Fruit fly (Drosophila melanogaster) whole organism, embryonic: ENCODE measurements around the gene Moca-cyp.

Experiments used
- Aef1 ChIP-seq: fragments of 200-800 bp; sonication (Bioruptor generic); IDR thresholded peaks from 3 replicates; pipeline ENCODE4 v1.3.6; 2022; ENCODE audit warnings: missing biosample characterization, missing genetic modification characterization
- CG1024 ChIP-seq: fragments of 200-800 bp; sonication (Bioruptor generic); IDR thresholded peaks from 2 replicates; pipeline ENCODE4 v1.3.6; 2022; ENCODE audit warnings: missing biosample characterization, missing genetic modification characterization
- CG10979 ChIP-seq: fragments of 200-800 bp; sonication (Bioruptor generic); optimal IDR thresholded peaks from 2 replicates; lab custom pipeline; 2018; ENCODE audit warnings: missing biosample characterization, mild to moderate bottlenecking, missing genetic modification characterization, moderate library complexity
- CG12236 ChIP-seq: fragments of 200-800 bp; sonication (Bioruptor generic); optimal IDR thresholded peaks from 2 replicates; lab custom pipeline; 2016; ENCODE audit warnings: missing biosample characterization, missing genetic modification characterization
- CG12744 ChIP-seq: fragments of 200-800 bp; sonication (Bioruptor generic); optimal IDR thresholded peaks from 2 replicates; lab custom pipeline; 2016; ENCODE audit warnings: missing biosample characterization, missing genetic modification characterization
- CG13775 ChIP-seq: fragments of 200-800 bp; sonication (Bioruptor generic); optimal IDR thresholded peaks from 3 replicates; lab custom pipeline; 2017; ENCODE audit warnings: missing biosample characterization, mild to moderate bottlenecking, missing genetic modification characterization
- CG14014 ChIP-seq: fragments of 200-800 bp; sonication (Bioruptor generic); IDR thresholded peaks from 2 replicates; pipeline ENCODE4 v1.3.6; 2022; ENCODE audit warnings: missing biosample characterization, missing genetic modification characterization
- CG14965 ChIP-seq: fragments of 200-800 bp; sonication (Bioruptor generic); optimal IDR thresholded peaks from 2 replicates; lab custom pipeline; 2016; ENCODE audit warnings: missing biosample characterization, missing genetic modification characterization, borderline replicate concordance
- CG1529 ChIP-seq: fragments of 200-800 bp; sonication (Bioruptor generic); optimal IDR thresholded peaks from 3 replicates; lab custom pipeline; 2018; ENCODE audit warnings: missing biosample characterization, missing genetic modification characterization
- CG15601 ChIP-seq: fragments of 200-800 bp; sonication (Bioruptor generic); optimal IDR thresholded peaks from 3 replicates; lab custom pipeline; 2019; ENCODE audit warnings: missing biosample characterization, mild to moderate bottlenecking, missing genetic modification characterization, moderate library complexity
- CG17359 ChIP-seq: fragments of 200-800 bp; sonication (Bioruptor generic); optimal IDR thresholded peaks from 3 replicates; lab custom pipeline; 2018; ENCODE audit warnings: missing biosample characterization, mild to moderate bottlenecking, missing genetic modification characterization, moderate library complexity
- CG17568 ChIP-seq: fragments of 200-800 bp; sonication (Bioruptor generic); optimal IDR thresholded peaks from 2 replicates; lab custom pipeline; 2018; ENCODE audit warnings: missing biosample characterization, mild to moderate bottlenecking, missing genetic modification characterization, moderate library complexity
- CG2678 ChIP-seq: fragments of 200-800 bp; sonication (Bioruptor generic); optimal IDR thresholded peaks from 3 replicates; lab custom pipeline; 2019; ENCODE audit warnings: missing biosample characterization, mild to moderate bottlenecking, missing genetic modification characterization, moderate library complexity
- CG4404 ChIP-seq: fragments of 200-800 bp; sonication (Bioruptor generic); IDR thresholded peaks from 2 replicates; pipeline ENCODE4 v1.3.6; 2022; ENCODE audit warnings: missing biosample characterization, missing genetic modification characterization
- CG7372 ChIP-seq: fragments of 200-800 bp; sonication (Bioruptor generic); IDR thresholded peaks from 2 replicates; pipeline ENCODE4 v1.3.6; 2022; ENCODE audit warnings: missing biosample characterization, missing genetic modification characterization
- CG7556 ChIP-seq: fragments of 200-800 bp; sonication (Bioruptor generic); optimal IDR thresholded peaks from 2 replicates; lab custom pipeline; 2017; ENCODE audit warnings: missing biosample characterization, mild to moderate bottlenecking, missing genetic modification characterization
- CG7786 ChIP-seq: fragments of 200-800 bp; sonication (Bioruptor generic); optimal IDR thresholded peaks from 2 replicates; lab custom pipeline; 2016; ENCODE audit warnings: missing biosample characterization, missing genetic modification characterization
- CG8359 ChIP-seq: fragments of 200-800 bp; sonication (Bioruptor generic); optimal IDR thresholded peaks from 2 replicates; lab custom pipeline; 2017; ENCODE audit warnings: missing biosample characterization, mild to moderate bottlenecking, missing genetic modification characterization, borderline replicate concordance
- CG8924 ChIP-seq: fragments of 200-800 bp; optimal IDR thresholded peaks from 3 replicates; lab custom pipeline; 2019; ENCODE audit warnings: missing biosample characterization, mild to moderate bottlenecking, missing genetic modification characterization, moderate library complexity
- CG8944 ChIP-seq: fragments of 200-800 bp; sonication (Bioruptor generic); optimal IDR thresholded peaks from 3 replicates; lab custom pipeline; 2016; ENCODE audit warnings: missing biosample characterization, missing genetic modification characterization
- CG9437 ChIP-seq: fragments of 200-800 bp; sonication (Bioruptor generic); optimal IDR thresholded peaks from 2 replicates; lab custom pipeline; 2018; ENCODE audit warnings: missing biosample characterization, mild to moderate bottlenecking, missing genetic modification characterization
- CG9932 ChIP-seq: fragments of 200-800 bp; sonication (Bioruptor generic); IDR thresholded peaks from 2 replicates; pipeline ENCODE4 v1.3.6; 2022; ENCODE audit warnings: missing biosample characterization, missing genetic modification characterization
- CTCF ChIP-seq: fragments of 200-800 bp; sonication (Bioruptor generic); optimal IDR thresholded peaks from 2 replicates; lab custom pipeline; 2017; ENCODE audit warnings: missing biosample characterization, mild to moderate bottlenecking, missing genetic modification characterization, moderate library complexity
- Camta ChIP-seq: fragments of 200-800 bp; sonication (Bioruptor generic); optimal IDR thresholded peaks from 2 replicates; lab custom pipeline; 2016; ENCODE audit warnings: missing biosample characterization, missing genetic modification characterization
- Chrac-16 ChIP-seq: fragments of 200-800 bp; sonication (Bioruptor generic); optimal IDR thresholded peaks from 3 replicates; lab custom pipeline; 2016; ENCODE audit warnings: missing biosample characterization, missing genetic modification characterization
- Dref ChIP-seq: fragments of 200-800 bp; sonication (Bioruptor generic); IDR thresholded peaks from 2 replicates; pipeline ENCODE4 v1.3.6; 2022; ENCODE audit warnings: missing biosample characterization, missing genetic modification characterization
- Eip74EF ChIP-seq, 2 experiments: fragments of 200-800 bp in 1 of 2; fragments of >200 bp in 1 of 2; sonication (Bioruptor generic) in 1 of 2; optimal IDR thresholded peaks; 2 replicates each; lab custom pipeline; 2017 to 2019; ENCODE audit warnings: missing biosample characterization in 2 of 2, missing genetic modification characterization in 2 of 2, mild to moderate bottlenecking in 1 of 2, moderate library complexity in 1 of 2
- H2.0 ChIP-seq: fragments of 200-800 bp; sonication (Bioruptor generic); IDR thresholded peaks from 2 replicates; pipeline ENCODE4 v1.3.6; 2022; ENCODE audit warnings: missing biosample characterization, missing genetic modification characterization
- HLH4C ChIP-seq: fragments of 200-800 bp; sonication (Bioruptor generic); IDR thresholded peaks from 3 replicates; pipeline ENCODE4 v1.3.6; 2022; ENCODE audit warnings: missing biosample characterization, missing genetic modification characterization; ENCODE audit not compliant: partially characterized antibody
- Hr78 ChIP-seq, 2 experiments: fragments of 200-800 bp in 1 of 2; fragments of >200 bp in 1 of 2; sonication (Bioruptor generic) in 1 of 2; optimal IDR thresholded peaks; 2 replicates each; lab custom pipeline; 2017 to 2019; ENCODE audit warnings: missing biosample characterization in 2 of 2, missing genetic modification characterization in 2 of 2, mild to moderate bottlenecking in 1 of 2, moderate library complexity in 1 of 2
- Mad ChIP-seq: fragments of 200-800 bp; sonication (Bioruptor generic); optimal IDR thresholded peaks from 2 replicates; lab custom pipeline; 2016; ENCODE audit warnings: missing biosample characterization, missing genetic modification characterization
- Nf-YB ChIP-seq: fragments of 200-800 bp; sonication (Bioruptor generic); optimal IDR thresholded peaks from 3 replicates; lab custom pipeline; 2019; ENCODE audit warnings: missing biosample characterization, mild to moderate bottlenecking, missing genetic modification characterization, moderate library complexity
- aop ChIP-seq: fragments of 200-800 bp; sonication (Bioruptor generic); IDR thresholded peaks from 2 replicates; pipeline ENCODE4 v1.3.6; 2022; ENCODE audit warnings: missing biosample characterization, missing genetic modification characterization
- bigmax ChIP-seq: fragments of 200-800 bp; sonication (Bioruptor generic); optimal IDR thresholded peaks from 2 replicates; lab custom pipeline; 2018; ENCODE audit warnings: missing biosample characterization, mild to moderate bottlenecking, missing genetic modification characterization
- esg ChIP-seq: fragments of 200-800 bp; sonication (Bioruptor generic); conservative IDR thresholded peaks from 2 replicates; pipeline ENCODE4 v1.3.6; 2022; ENCODE audit warnings: missing biosample characterization, missing genetic modification characterization
- gce ChIP-seq: fragments of 200-800 bp; sonication (Bioruptor generic); IDR thresholded peaks from 3 replicates; pipeline ENCODE4 v1.3.6; 2022; ENCODE audit warnings: missing biosample characterization, missing genetic modification characterization
- gfzf ChIP-seq: fragments of 200-800 bp; sonication (Bioruptor generic); optimal IDR thresholded peaks from 2 replicates; lab custom pipeline; 2016; ENCODE audit warnings: missing biosample characterization, mild to moderate bottlenecking, missing genetic modification characterization, moderate library complexity
- hb ChIP-seq: fragments of 200-800 bp; sonication (Bioruptor generic); IDR thresholded peaks from 3 replicates; pipeline ENCODE4 v1.3.6; 2022; ENCODE audit warnings: missing biosample characterization, missing genetic modification characterization; ENCODE audit not compliant: partially characterized antibody
- hbn ChIP-seq: fragments of 200-800 bp; sonication (Bioruptor generic); IDR thresholded peaks from 2 replicates; pipeline ENCODE4 v1.3.6; 2022; ENCODE audit warnings: missing biosample characterization, missing genetic modification characterization; ENCODE audit not compliant: partially characterized antibody
- jing ChIP-seq: fragments of 200-800 bp; sonication (Bioruptor generic); optimal IDR thresholded peaks from 2 replicates; lab custom pipeline; 2018; ENCODE audit warnings: missing biosample characterization, mild to moderate bottlenecking, missing genetic modification characterization
- kay ChIP-seq: fragments of 200-800 bp; sonication (Bioruptor generic); optimal IDR thresholded peaks from 2 replicates; lab custom pipeline; 2016; ENCODE audit warnings: missing biosample characterization, missing genetic modification characterization
- maf-S ChIP-seq: fragments of 200-800 bp; sonication (Bioruptor generic); optimal IDR thresholded peaks from 2 replicates; lab custom pipeline; 2016; ENCODE audit warnings: missing biosample characterization, missing genetic modification characterization
- pho ChIP-seq: fragments of 200-800 bp; sonication (Bioruptor generic); optimal IDR thresholded peaks from 2 replicates; lab custom pipeline; 2016; ENCODE audit warnings: missing biosample characterization, missing genetic modification characterization
- so ChIP-seq: fragments of 200-800 bp; sonication (Bioruptor generic); IDR thresholded peaks from 3 replicates; pipeline ENCODE4 v1.3.6; 2022; ENCODE audit warnings: missing biosample characterization, missing genetic modification characterization
- stc ChIP-seq: fragments of 200-800 bp; sonication (Bioruptor generic); IDR thresholded peaks from 2 replicates; pipeline ENCODE4 v1.3.6; 2022; ENCODE audit warnings: missing biosample characterization, missing genetic modification characterization
- stwl ChIP-seq: fragments of 200-800 bp; sonication (Bioruptor generic); optimal IDR thresholded peaks from 3 replicates; lab custom pipeline; 2018; ENCODE audit warnings: missing biosample characterization, mild to moderate bottlenecking, missing genetic modification characterization, moderate library complexity
- wek ChIP-seq: fragments of 200-800 bp; sonication (Bioruptor generic); optimal IDR thresholded peaks from 3 replicates; lab custom pipeline; 2018; ENCODE audit warnings: missing biosample characterization, mild to moderate bottlenecking, missing genetic modification characterization, moderate library complexity
- wor ChIP-seq: fragments of 200-800 bp; sonication (Bioruptor generic); IDR thresholded peaks from 2 replicates; pipeline ENCODE4 v1.3.6; 2022; ENCODE audit warnings: missing biosample characterization, missing genetic modification characterization
- zfh1 ChIP-seq: fragments of 200-800 bp; sonication (Bioruptor generic); IDR thresholded peaks from 3 replicates; pipeline ENCODE4 v1.3.6; 2022; ENCODE audit warnings: missing biosample characterization, missing genetic modification characterization

Gene Moca-cyp

dm6 chr3R:28336046-28336771 lies 3.9 kb upstream of the Moca-cyp start, which contains the start of gene larp (continued):
- TF ChIP-seq CG8944 = peak; percentile 47
- TF ChIP-seq gfzf (GFP tag; lab: Kevin White, UChicago) = no peak
- peak; percentile 31; the same call in 1 of the 2 replicates for TF ChIP-seq aop
- TF ChIP-seq CG9932 (GFP tag; lab: Robert Waterston, UW) = peak; percentile 94
- no peak for TF ChIP-seq Hr78 (GFP tag; optimal IDR thresholded peaks at IDR 0.05; lab: Kevin White, UChicago)
- peak; percentile 51 for TF ChIP-seq CG17359 (tag; lab: Kevin White, UChicago)
- TF ChIP-seq CG10979 = peak; percentile 34
- peak; percentile 80 for TF ChIP-seq H2.0
- peak; percentile 90 for TF ChIP-seq HLH4C (GFP tag; lab: Robert Waterston, UW)
- peak; percentile 47; the same call in 1 of the 2 replicates for TF ChIP-seq CG1024
- TF ChIP-seq CTCF (GFP tag; lab: Kevin White, UChicago) = no peak
- no peak for TF ChIP-seq Eip74EF (GFP tag; optimal IDR thresholded peaks at IDR 0.05; lab: Kevin White, UChicago)
- TF ChIP-seq CG12744 = peak; percentile 40
- TF ChIP-seq CG9437 = peak; percentile 98
- TF ChIP-seq Mad = peak; percentile 82
- TF ChIP-seq wek (GFP tag; lab: Kevin White, UChicago) = no peak
- no peak for TF ChIP-seq jing (GFP tag; lab: Kevin White, UChicago)
- no peak for TF ChIP-seq CG8359 (GFP tag; lab: Kevin White, UChicago)
- TF ChIP-seq Camta (GFP tag; lab: Kevin White, UChicago) = peak; percentile 45
- no peak for TF ChIP-seq CG17568
- 0 out of 2 replicates have a peak, but pooled peaks have one; percentile 33 for TF ChIP-seq stc (GFP tag; lab: Robert Waterston, UW)
- TF ChIP-seq hbn (GFP tag; lab: Robert Waterston, UW) = peak; percentile 93
- no peak for TF ChIP-seq CG14965
- TF ChIP-seq CG13775 (GFP tag; lab: Kevin White, UChicago) = peak; percentile 79
- peak; percentile 13 for TF ChIP-seq CG12236 (GFP tag; lab: Kevin White, UChicago)
- TF ChIP-seq CG8924 (tag; lab: Kevin White, UChicago) = peak; percentile 48
- TF ChIP-seq Aef1 = peak; percentile 44; the same call in 2 of the 3 replicates
- peak; percentile 55 for TF ChIP-seq stwl (tag; lab: Kevin White, UChicago)
- TF ChIP-seq maf-S (GFP tag; lab: Kevin White, UChicago) = peak; percentile 46
- TF ChIP-seq CG14014 (GFP tag; lab: Robert Waterston, UW) = peak; percentile 80
- peak; percentile 68 for TF ChIP-seq esg (GFP tag; lab: Robert Waterston, UW)
- peak; percentile 53 for TF ChIP-seq CG15601 (tag; lab: Kevin White, UChicago)
- TF ChIP-seq Chrac-16 (GFP tag; lab: Kevin White, UChicago) = peak; percentile 75
- TF ChIP-seq Nf-YB = no peak
- TF ChIP-seq CG7786 (GFP tag; lab: Kevin White, UChicago) = peak; percentile 44
- peak; percentile 57; the same call in 1 of the 2 replicates for TF ChIP-seq CG4404 (GFP tag; lab: Robert Waterston, UW)
- peak; percentile 96 for TF ChIP-seq hb (GFP tag; lab: Robert Waterston, UW)
- TF ChIP-seq pho (GFP tag; lab: Kevin White, UChicago) = peak; percentile 70
- TF ChIP-seq CG1529 (GFP tag; lab: Kevin White, UChicago) = no peak
- peak; percentile 25 for TF ChIP-seq CG7556
- TF ChIP-seq gce (GFP tag; lab: Robert Waterston, UW) = no peak
- TF ChIP-seq zfh1 (GFP tag; lab: Robert Waterston, UW) = peak; percentile 73; the same call in 2 of the 3 replicates
- peak; percentile 50; the same call in 1 of the 3 replicates for TF ChIP-seq so
- TF ChIP-seq kay (GFP tag; lab: Kevin White, UChicago) = peak; percentile 40
- TF ChIP-seq bigmax (GFP tag; lab: Kevin White, UChicago) = no peak
- TF ChIP-seq CG2678 (tag; lab: Kevin White, UChicago) = peak; percentile 62
- peak; percentile 54; the same call in 1 of the 2 replicates for TF ChIP-seq wor
- peak; percentile 68 for TF ChIP-seq CG7372 (GFP tag; lab: Robert Waterston, UW)
- peak; percentile 66 for TF ChIP-seq Dref
